Worm (Caenorhabditis elegans) whole organism, midembryonic: Measurements from ENCODE around the gene fubl-2.

Experiments
- flt-1 ChIP-seq: fragments of 200-800 bp; sonication (Bioruptor generic); IDR thresholded peaks from 2 replicates; pipeline ENCODE4 v1.3.6; 2022; ENCODE audit warnings: missing genetic modification characterization, missing compliant biosample characterization
- ztf-23 ChIP-seq: fragments of 200-800 bp; sonication (Bioruptor generic); IDR thresholded peaks from 2 replicates; pipeline ENCODE4 v1.3.6; 2022; ENCODE audit warnings: missing genetic modification reagents, missing genetic modification characterization, missing compliant biosample characterization

DNA sequence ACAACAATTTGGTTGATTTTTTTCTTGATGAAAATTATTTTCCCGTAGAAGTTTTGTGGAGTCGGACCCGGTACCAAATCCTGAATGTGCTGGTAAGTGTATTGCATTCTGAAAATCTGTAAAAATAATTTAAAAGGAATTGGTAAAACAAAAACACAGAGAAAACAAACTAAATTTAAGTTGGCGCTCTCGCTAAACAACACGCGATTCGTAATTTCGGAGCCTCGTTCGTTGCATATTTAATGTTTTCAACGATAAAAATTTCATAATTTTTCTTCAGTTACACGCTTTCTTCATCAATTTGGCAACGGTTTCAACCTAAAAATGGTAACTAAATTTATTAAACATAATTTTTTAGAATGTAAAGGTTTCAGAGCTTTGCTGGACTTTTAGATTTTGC is 46.0 kb upstream of the fubl-2 start, which contains the start of the genes pot-1 and ggtb-1:
- TF ChIP-seq ztf-23 (GFP tag; lab: Robert Waterston, UW) (no peak), flt-1 (GFP tag; lab: Robert Waterston, UW) (no peak)
